Worm (Caenorhabditis elegans): ENCODE measurements around the gene hdl-2.

hdl-2 gene

DNA sequence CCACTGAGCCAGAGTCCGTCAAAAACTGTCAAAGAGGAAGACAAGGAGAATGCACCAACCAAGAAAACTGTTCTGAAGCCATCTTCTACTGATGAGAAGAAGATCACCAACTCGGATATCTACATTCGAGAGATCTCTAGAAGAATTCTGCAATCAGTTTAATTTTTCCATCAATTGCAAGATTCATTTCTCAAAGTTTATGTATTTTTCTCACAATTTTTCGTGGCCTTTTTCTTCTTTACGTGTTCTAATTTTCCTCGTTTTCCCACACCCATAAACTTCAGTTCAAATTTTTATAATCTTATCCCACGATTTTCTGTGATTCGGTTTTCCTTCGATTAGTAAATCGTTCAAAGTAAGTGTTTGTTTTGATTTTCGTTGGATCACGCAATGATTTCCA, at the start of gene hdl-2:
Gene hdl-2 (plus strand): TSS at position 301 of the 400 bp plus-strand sequence.
- TF ChIP-seq rpc-1 (optimal IDR thresholded peaks at IDR 0.05) (no peak), rpc-1 (tag; optimal IDR thresholded peaks at IDR 0.05) (no peak), hmg-1.2 (GFP tag; IDR thresholded peaks at IDR 0.05) (no peak), mxl-1 (tag; optimal IDR thresholded peaks at IDR 0.05) (no peak)

- TF ChIP-seq F55B11.4 (tag; optimal IDR thresholded peaks at IDR 0.05; ENCODE audit: borderline replicate concordance, insufficient read depth) (no peak), ama-1 (optimal IDR thresholded peaks at IDR 0.05) (peak; percentile 32), ama-1 (GFP tag; optimal IDR thresholded peaks at IDR 0.05) (no peak)
These were observed 47.8 kb upstream of the hdl-2 start for ce11 chrIV:8825997-8826605.

DNA sequence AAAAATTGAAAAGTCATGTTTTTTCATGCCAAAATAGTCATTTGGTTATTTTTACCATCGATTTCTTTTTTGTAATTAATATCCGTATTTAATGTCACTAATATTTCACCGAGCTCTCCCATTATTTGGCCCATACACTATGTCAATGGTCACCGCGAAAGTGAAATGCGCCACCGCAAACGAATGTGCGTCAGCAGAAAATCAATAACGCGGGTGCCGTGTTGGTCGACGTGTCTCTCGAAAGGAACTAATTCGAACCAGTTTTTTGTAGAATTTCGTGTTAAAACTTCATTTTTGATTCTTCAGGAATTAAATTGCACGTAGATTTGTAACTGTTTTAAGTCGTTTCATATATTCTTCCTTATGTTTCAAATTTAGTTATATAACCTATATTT, 47.3 kb upstream of the hdl-2 start:
- no peak for TF ChIP-seq hsf-1 (GFP tag; IDR thresholded peaks at IDR 0.05)
- TF ChIP-seq let-607 (tag; optimal IDR thresholded peaks at IDR 0.05), result peak; percentile 19 to 27
- no peak for TF ChIP-seq bed-1 (GFP tag; IDR thresholded peaks at IDR 0.05)
- TF ChIP-seq attf-5 (GFP tag; optimal IDR thresholded peaks at IDR 0.05), result no peak
- no peak for TF ChIP-seq repo-1 (tag; optimal IDR thresholded peaks at IDR 0.05)
- TF ChIP-seq ztf-18 (tag; optimal IDR thresholded peaks at IDR 0.05), result peak; percentile 69
- no peak for TF ChIP-seq lag-1 (GFP tag; IDR thresholded peaks at IDR 0.05)
- TF ChIP-seq nfya-1 (tag; optimal IDR thresholded peaks at IDR 0.05; ENCODE audit: borderline replicate concordance, insufficient read depth), result no peak
- peak; percentile 17 for TF ChIP-seq nhr-80 (tag; optimal IDR thresholded peaks at IDR 0.05)

ce11 chrIV:8827500-8827899, 46.4 kb upstream of the hdl-2 start, which contains the start of gene T28C6.7:
Gene T28C6.7, plus strand, starts transcription at chrIV:8827800.
- TF ChIP-seq rpc-1 (optimal IDR thresholded peaks at IDR 0.05) (no peak), rpc-1 (tag; optimal IDR thresholded peaks at IDR 0.05) (no peak), ceh-58 (GFP tag; IDR thresholded peaks at IDR 0.05) (no peak), attf-5 (GFP tag; optimal IDR thresholded peaks at IDR 0.05) (no peak), F55B11.4 (tag; optimal IDR thresholded peaks at IDR 0.05; ENCODE audit: borderline replicate concordance, insufficient read depth) (no peak), pbrm-1 (GFP tag; IDR thresholded peaks at IDR 0.05) (no peak), lin-26 (GFP tag; IDR thresholded peaks at IDR 0.05) (no peak), xnd-1 (tag; optimal IDR thresholded peaks at IDR 0.05) (no peak), nhr-120 (GFP tag; IDR thresholded peaks at IDR 0.05) (no peak), Y67H2A.10 (GFP tag; conservative IDR thresholded peaks at IDR 0.05) (no peak), egl-18 (GFP tag; IDR thresholded peaks at IDR 0.05) (no peak), D2030.7 (GFP tag; IDR thresholded peaks at IDR 0.05) (no peak), F10E7.11 (tag; optimal IDR thresholded peaks at IDR 0.05) (no peak), ccch-3 (GFP tag; optimal IDR thresholded peaks at IDR 0.05) (no peak), F57C9.4 (tag; optimal IDR thresholded peaks at IDR 0.05) (no peak), aptf-2 (GFP tag; conservative IDR thresholded peaks at IDR 0.05) (no peak), zim-3 (tag; optimal IDR thresholded peaks at IDR 0.05) (no peak), F23B12.7 (tag; optimal IDR thresholded peaks at IDR 0.05; ENCODE audit: insufficient read depth) (no peak), Y53F4B.3 (GFP tag; IDR thresholded peaks at IDR 0.05) (no peak), rec-8 (tag; optimal IDR thresholded peaks at IDR 0.05) (no peak), Y53G8AR.9 (GFP tag; conservative IDR thresholded peaks at IDR 0.05) (no peak)

- peak; percentile 70 for TF ChIP-seq dox-1 (GFP tag; IDR thresholded peaks at IDR 0.05)
- TF ChIP-seq B0336.3 (GFP tag; IDR thresholded peaks at IDR 0.05), result 0 out of 2 replicates have a peak, but pooled peaks have one; percentile 26
- no peak for TF ChIP-seq K12H6.12 (tag; optimal IDR thresholded peaks at IDR 0.05)
- peak; percentile 71 for TF ChIP-seq attf-5 (GFP tag; optimal IDR thresholded peaks at IDR 0.05)
- peak; percentile 22 for TF ChIP-seq tbp1 (GFP tag; optimal IDR thresholded peaks at IDR 0.05)
- peak; percentile 43; the same call in 1 of the 2 replicates for TF ChIP-seq hmg-1.2 (GFP tag; IDR thresholded peaks at IDR 0.05)
- peak; percentile 92 for TF ChIP-seq nhr-80 (tag; optimal IDR thresholded peaks at IDR 0.05)
- no peak for TF ChIP-seq cebp-1 (GFP tag; IDR thresholded peaks at IDR 0.05)
- no peak for TF ChIP-seq cebp-1 (tag; optimal IDR thresholded peaks at IDR 0.05)
- TF ChIP-seq let-607 (tag; optimal IDR thresholded peaks at IDR 0.05), result peak; percentile 19 to 45
- 0 out of 2 replicates have a peak, but pooled peaks have one; percentile 31 for TF ChIP-seq lin-26 (GFP tag; IDR thresholded peaks at IDR 0.05)
- TF ChIP-seq lin-54 (GFP tag; optimal IDR thresholded peaks at IDR 0.05), result peak; percentile 11
- TF ChIP-seq hlh-26 (GFP tag; conservative IDR thresholded peaks at IDR 0.05), result no peak
These were observed 43.4 kb upstream of the hdl-2 start, which contains the start of gene T28C6.8 for ce11 chrIV:8830591-8830990. Gene T28C6.8, minus strand, starts transcription at chrIV:8830727.

All from whole organism, young adult.